Fruit fly (Drosophila melanogaster): ENCODE measurements around the gene CG31715.

CG31715 gene

dm6 chr2L:10303786-10304185 lies 37.6 kb upstream of the CG31715 start, which contains the start of gene nmd (continued):
- TF ChIP-seq CG9876 (GFP tag; optimal IDR thresholded peaks at IDR 0.05) = no peak
- no peak for TF ChIP-seq ash1 (GFP tag; optimal IDR thresholded peaks at IDR 0.05)
- no peak for TF ChIP-seq Fer2 (tag; optimal IDR thresholded peaks at IDR 0.05)
- no peak for TF ChIP-seq GATAe (GFP tag; conservative IDR thresholded peaks at IDR 0.05)
- TF ChIP-seq ewg (GFP tag; optimal IDR thresholded peaks at IDR 0.05) = no peak
- TF ChIP-seq CG9727 (GFP tag; optimal IDR thresholded peaks at IDR 0.05) = no peak
- TF ChIP-seq CG10431 (GFP tag; optimal IDR thresholded peaks at IDR 0.05) = peak; percentile 91
- TF ChIP-seq ssp (GFP tag; IDR thresholded peaks at IDR 0.05) = no peak
- no peak for TF ChIP-seq slp2 (GFP tag; optimal IDR thresholded peaks at IDR 0.05)
- no peak for TF ChIP-seq trh (GFP tag; optimal IDR thresholded peaks at IDR 0.05)
- TF ChIP-seq CG8359 (GFP tag; optimal IDR thresholded peaks at IDR 0.05; ENCODE audit: borderline replicate concordance) = no peak
- TF ChIP-seq row (GFP tag; IDR thresholded peaks at IDR 0.05) = peak; percentile 81
- no peak for TF ChIP-seq odd (GFP tag; optimal IDR thresholded peaks at IDR 0.05)
- no peak for TF ChIP-seq ATbp (GFP tag; optimal IDR thresholded peaks at IDR 0.05)
- no peak for TF ChIP-seq fd102C (GFP tag; optimal IDR thresholded peaks at IDR 0.05)
- no peak for TF ChIP-seq lbe (GFP tag; optimal IDR thresholded peaks at IDR 0.05)
- TF ChIP-seq Gsc (GFP tag; IDR thresholded peaks at IDR 0.05) = no peak
- no peak for TF ChIP-seq pita (GFP tag; optimal IDR thresholded peaks at IDR 0.05)
- TF ChIP-seq CG34224 (GFP tag; IDR thresholded peaks at IDR 0.05; ENCODE audit: partially characterized antibody) = no peak
- TF ChIP-seq CG7839 (tag; optimal IDR thresholded peaks at IDR 0.05) = peak; percentile 2
- TF ChIP-seq Tbp (GFP tag; optimal IDR thresholded peaks at IDR 0.05) = no peak
- TF ChIP-seq onecut (GFP tag; IDR thresholded peaks at IDR 0.05) = peak; percentile 32; the same call in 1 of the 2 replicates
- TF ChIP-seq sqz (GFP tag; optimal IDR thresholded peaks at IDR 0.05) = no peak
- no peak for TF ChIP-seq Dll (GFP tag; IDR thresholded peaks at IDR 0.05; ENCODE audit: partially characterized antibody)
- no peak for TF ChIP-seq CG13123 (GFP tag; optimal IDR thresholded peaks at IDR 0.05)
- peak; percentile 13 for TF ChIP-seq Xbp1 (GFP tag; optimal IDR thresholded peaks at IDR 0.05)
- TF ChIP-seq chif (GFP tag; optimal IDR thresholded peaks at IDR 0.05) = peak in 1 of 2 experiments; percentile 3
- TF ChIP-seq CG18599 (GFP tag; optimal IDR thresholded peaks at IDR 0.05) = no peak
- TF ChIP-seq NC2β (GFP tag; optimal IDR thresholded peaks at IDR 0.05) = peak; percentile 16
- TF ChIP-seq H2.0 (GFP tag; IDR thresholded peaks at IDR 0.05) = no peak
- TF ChIP-seq CG4424 (GFP tag; optimal IDR thresholded peaks at IDR 0.05) = no peak
- no peak for TF ChIP-seq CG1529 (GFP tag; optimal IDR thresholded peaks at IDR 0.05)
- TF ChIP-seq CG12071 (GFP tag; optimal IDR thresholded peaks at IDR 0.05) = no peak
- TF ChIP-seq CG13424 (tag; optimal IDR thresholded peaks at IDR 0.05) = no peak
- no peak for TF ChIP-seq ems (GFP tag; optimal IDR thresholded peaks at IDR 0.05)
- TF ChIP-seq eve (GFP tag; optimal IDR thresholded peaks at IDR 0.05) = no peak
- TF ChIP-seq CG11696 (GFP tag; IDR thresholded peaks at IDR 0.05) = no peak
- no peak for TF ChIP-seq fd3F (GFP tag; optimal IDR thresholded peaks at IDR 0.05)
- TF ChIP-seq CG43689 (GFP tag; IDR thresholded peaks at IDR 0.05) = no peak
- no peak for TF ChIP-seq Ravus (GFP tag; IDR thresholded peaks at IDR 0.05)
- no peak for TF ChIP-seq Hey (tag; optimal IDR thresholded peaks at IDR 0.05)
- TF ChIP-seq sd (tag; optimal IDR thresholded peaks at IDR 0.05) = no peak
- no peak for TF ChIP-seq gsb (GFP tag; IDR thresholded peaks at IDR 0.05)
- TF ChIP-seq Hr39 (optimal IDR thresholded peaks at IDR 0.05) = no peak
- TF ChIP-seq danr (GFP tag; IDR thresholded peaks at IDR 0.05) = no peak
- TF ChIP-seq CG7271 (tag; optimal IDR thresholded peaks at IDR 0.05) = no peak
- TF ChIP-seq Blimp-1 (GFP tag; optimal IDR thresholded peaks at IDR 0.05) = no peak
- TF ChIP-seq az2 (GFP tag; optimal IDR thresholded peaks at IDR 0.05) = no peak
- no peak for TF ChIP-seq lola (GFP tag; optimal IDR thresholded peaks at IDR 0.05)
- no peak for TF ChIP-seq CG8478 (optimal IDR thresholded peaks at IDR 0.05)
- no peak for TF ChIP-seq CG14441 (GFP tag; IDR thresholded peaks at IDR 0.05)
- peak; percentile 26 for TF ChIP-seq CG13894 (tag; optimal IDR thresholded peaks at IDR 0.05)
